Worm (Caenorhabditis elegans) whole organism, late embryonic: ENCODE measurements around the gene ZK105.11.

ENCODE experiments used
- ceh-14 ChIP-seq: sonication (generic microtip); optimal IDR thresholded peaks from 2 replicates; lab custom pipeline; 2016; ENCODE audit warnings: missing genotype, missing genetic modification characterization, missing compliant biosample characterization
- ceh-24 ChIP-seq: sonication (generic microtip); optimal IDR thresholded peaks from 2 replicates; lab custom pipeline; 2016; ENCODE audit warnings: mild to moderate bottlenecking, missing genetic modification characterization, missing compliant biosample characterization
- dmd-4 ChIP-seq: sonication (generic microtip); optimal IDR thresholded peaks from 2 replicates; lab custom pipeline; 2016; ENCODE audit warnings: borderline replicate concordance, missing genetic modification characterization, missing compliant biosample characterization
- dve-1 ChIP-seq: sonication (generic microtip); optimal IDR thresholded peaks from 2 replicates; lab custom pipeline; 2017; ENCODE audit warnings: antibody characterized with exemption, mild to moderate bottlenecking, missing genetic modification characterization, missing compliant biosample characterization
- hlh-30 ChIP-seq: sonication (generic microtip); optimal IDR thresholded peaks from 2 replicates; lab custom pipeline; 2017; ENCODE audit warnings: antibody characterized with exemption, missing genetic modification characterization, missing compliant biosample characterization; ENCODE audit not compliant: insufficient read depth
- npax-4 ChIP-seq: sonication (generic microtip); optimal IDR thresholded peaks from 2 replicates; lab custom pipeline; 2016; ENCODE audit warnings: missing genetic modification characterization, missing compliant biosample characterization
- pat-9 ChIP-seq: fragments of 200-800 bp; sonication (Bioruptor generic); optimal IDR thresholded peaks from 2 replicates; lab custom pipeline; 2018; ENCODE audit warnings: mild to moderate bottlenecking, missing genetic modification characterization, moderate library complexity, missing compliant biosample characterization
- sox-2 ChIP-seq: fragments of 200-800 bp; sonication (Bioruptor generic); IDR thresholded peaks from 2 replicates; pipeline ENCODE4 v1.3.6; 2022; ENCODE audit warnings: missing genetic modification reagents, missing genetic modification characterization, missing compliant biosample characterization
- sox-4 ChIP-seq: sonication (generic microtip); optimal IDR thresholded peaks from 2 replicates; lab custom pipeline; 2017; ENCODE audit warnings: mild to moderate bottlenecking, missing genetic modification characterization, inconsistent platforms, missing compliant biosample characterization
- unc-3 ChIP-seq, 2 experiments: fragments of 200-800 bp in 1 of 2; sonication (Bioruptor generic) in 1 of 2; sonication (generic microtip) in 1 of 2; conservative IDR thresholded peaks in 1 of 2; optimal IDR thresholded peaks in 1 of 2; 2 replicates each; pipeline versions ENCODE4 v1.3.6 to Lab custom; 2016 to 2022; ENCODE audit warnings: missing compliant biosample characterization in 2 of 2, missing genetic modification characterization in 2 of 2, missing genetic modification reagents in 1 of 2
- unc-86 ChIP-seq: sonication (generic microtip); optimal IDR thresholded peaks from 2 replicates; lab custom pipeline; 2016; ENCODE audit warnings: missing genetic modification characterization, missing compliant biosample characterization

DNA sequence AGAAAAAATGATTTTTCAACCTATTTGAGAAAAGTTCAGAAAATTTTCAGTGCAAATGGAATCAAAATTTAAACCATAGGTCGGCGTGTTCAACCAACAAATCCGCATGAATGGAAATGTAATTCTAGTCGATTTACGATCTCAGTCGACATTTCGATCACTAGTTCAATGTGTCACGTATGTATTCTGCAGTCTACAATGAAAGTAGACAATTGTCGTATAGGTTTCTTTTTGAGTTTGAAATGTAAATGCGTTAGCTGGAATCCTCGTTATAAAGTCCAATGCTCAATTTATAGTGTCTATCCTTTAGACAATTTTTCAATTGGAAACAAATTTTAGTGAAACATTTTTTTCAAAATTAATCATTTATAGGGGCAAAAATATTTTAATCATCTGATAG, 7.6 kb upstream of the ZK105.11 start, which contains the start of gene ZK105.12:
- TF ChIP-seq pat-9 (tag; lab: Kevin White, UChicago) (no peak), unc-86 (tag; lab: Kevin White, UChicago) (no peak), unc-3 (GFP tag; conservative IDR thresholded peaks at IDR 0.05; lab: Robert Waterston, UW) (no peak), unc-3 (tag; optimal IDR thresholded peaks at IDR 0.05; lab: Kevin White, UChicago) (no peak), ceh-24 (tag; lab: Kevin White, UChicago) (no peak), npax-4 (tag; lab: Kevin White, UChicago) (no peak), dmd-4 (tag; lab: Kevin White, UChicago) (no peak), ceh-14 (no peak), dve-1 (tag; lab: Kevin White, UChicago) (no peak), sox-4 (tag; lab: Kevin White, UChicago) (no peak), sox-2 (GFP tag; lab: Robert Waterston, UW) (no peak), hlh-30 (no peak)
